Worm (Caenorhabditis elegans) whole organism, L2 larva: ENCODE measurements around the gene jkk-1.

Source experiments
- ceh-16 ChIP-seq: fragments of 150-350 bp; optimal IDR thresholded peaks from 2 replicates; lab custom pipeline; 2014; ENCODE audit warnings: missing biosample characterization, missing genetic modification characterization
- egl-27 ChIP-seq: sonication (generic microtip); optimal IDR thresholded peaks from 3 replicates; lab custom pipeline; 2017; ENCODE audit warnings: missing biosample characterization, missing genetic modification reagents, missing genetic modification characterization
- lsy-2 ChIP-seq, 2 experiments: fragments of 150-350 bp in 1 of 2; sonication (generic microtip) in 1 of 2; optimal IDR thresholded peaks; 2 replicates each; lab custom pipeline; 2014 to 2017; ENCODE audit warnings: missing biosample characterization in 2 of 2, missing genetic modification characterization in 2 of 2
- mab-5 ChIP-seq: fragments of 150-350 bp; optimal IDR thresholded peaks from 2 replicates; lab custom pipeline; 2014; ENCODE audit warnings: missing biosample characterization, missing genetic modification characterization
- nhr-129 ChIP-seq: fragments of 150-350 bp; optimal IDR thresholded peaks from 2 replicates; lab custom pipeline; 2014; ENCODE audit warnings: missing biosample characterization, missing genetic modification characterization
- nhr-237 ChIP-seq: fragments of 150-350 bp; optimal IDR thresholded peaks from 2 replicates; lab custom pipeline; 2014; ENCODE audit warnings: missing biosample characterization, missing genetic modification characterization
- sem-4 ChIP-seq: fragments of 150-350 bp; optimal IDR thresholded peaks from 2 replicates; lab custom pipeline; 2014; ENCODE audit warnings: missing biosample characterization, missing genetic modification reagents, missing genetic modification characterization
- snpc-4 ChIP-seq: fragments of 150-350 bp; optimal IDR thresholded peaks from 2 replicates; lab custom pipeline; 2014; ENCODE audit warnings: missing biosample characterization, missing genetic modification characterization
- ztf-4 ChIP-seq: fragments of 150-350 bp; optimal IDR thresholded peaks from 2 replicates; lab custom pipeline; 2014; ENCODE audit warnings: missing biosample characterization, missing genetic modification characterization

DNA sequence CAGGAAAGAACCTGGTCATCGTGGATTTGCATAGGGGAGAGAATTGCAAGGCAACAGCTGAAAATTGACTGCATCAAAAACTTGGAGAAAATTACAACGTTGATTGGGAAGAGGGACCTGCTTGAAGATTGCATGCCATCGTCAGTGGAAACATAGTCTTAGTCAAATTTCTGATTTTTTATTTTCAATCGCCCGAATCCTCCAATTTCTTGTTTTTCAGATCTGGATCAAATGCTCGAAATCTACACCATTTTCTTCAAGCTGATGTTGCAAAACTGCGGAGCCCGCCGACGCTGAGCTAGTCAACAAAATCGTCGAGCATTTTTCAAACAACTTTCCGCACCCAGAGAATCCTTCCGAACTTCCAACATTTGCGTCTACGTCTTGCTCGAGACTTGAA, 5.3 kb downstream of the jkk-1 start:
- no peak for TF ChIP-seq snpc-4 (tag; lab: Kevin White, UChicago)
- TF ChIP-seq ceh-16 (tag; lab: Kevin White, UChicago): no peak
- TF ChIP-seq mab-5: no peak
- no peak for TF ChIP-seq lsy-2 (tag; optimal IDR thresholded peaks at IDR 0.05; lab: Kevin White, UChicago)
- no peak for TF ChIP-seq nhr-129 (tag; lab: Kevin White, UChicago)
- TF ChIP-seq egl-27: no peak
- no peak for TF ChIP-seq sem-4 (tag; lab: Kevin White, UChicago)
- TF ChIP-seq nhr-237: no peak
- TF ChIP-seq ztf-4 (tag; lab: Kevin White, UChicago): no peak
